Fruit fly (Drosophila melanogaster) whole organism, prepupa: ENCODE results near the gene COX6B.

Source experiments
- CG10631 ChIP-seq: fragments of 200-800 bp; sonication (Bioruptor generic); optimal IDR thresholded peaks from 2 replicates; lab custom pipeline; 2016; ENCODE audit warnings: missing biosample characterization, missing genetic modification characterization
- CG10669 ChIP-seq: fragments of 200-800 bp; sonication (Bioruptor generic); optimal IDR thresholded peaks from 3 replicates; lab custom pipeline; 2018; ENCODE audit warnings: missing biosample characterization, mild to moderate bottlenecking, missing genetic modification characterization, moderate library complexity
- CG11294 ChIP-seq: fragments of 200-800 bp; sonication (Bioruptor generic); IDR thresholded peaks from 2 replicates; pipeline ENCODE4 v1.3.6; 2022; ENCODE audit warnings: missing biosample characterization, missing genetic modification characterization
- CG11762 ChIP-seq: fragments of 200-800 bp; sonication (Bioruptor generic); optimal IDR thresholded peaks from 3 replicates; lab custom pipeline; 2016; ENCODE audit warnings: missing biosample characterization, missing genetic modification characterization; ENCODE audit not compliant: insufficient read depth
- CG11902 ChIP-seq: fragments of 200-800 bp; sonication (Bioruptor generic); optimal IDR thresholded peaks from 3 replicates; lab custom pipeline; 2016; ENCODE audit warnings: missing biosample characterization, missing genetic modification characterization
- CG15336 ChIP-seq: fragments of 200-800 bp; sonication (Bioruptor generic); IDR thresholded peaks from 2 replicates; pipeline ENCODE4 v1.3.6; 2022; ENCODE audit warnings: missing biosample characterization, missing genetic modification characterization
- CG1621 ChIP-seq: fragments of 200-800 bp; sonication (Bioruptor generic); optimal IDR thresholded peaks from 3 replicates; lab custom pipeline; 2018; ENCODE audit warnings: missing biosample characterization, mild to moderate bottlenecking, missing genetic modification characterization
- CG16779 ChIP-seq: fragments of 200-800 bp; sonication (Bioruptor generic); optimal IDR thresholded peaks from 3 replicates; lab custom pipeline; 2017; ENCODE audit warnings: missing biosample characterization, mild to moderate bottlenecking, missing genetic modification characterization
- CG3032 ChIP-seq: fragments of 200-800 bp; optimal IDR thresholded peaks from 2 replicates; lab custom pipeline; 2019; ENCODE audit warnings: missing biosample characterization, mild to moderate bottlenecking, missing genetic modification characterization, moderate library complexity
- CG32006 ChIP-seq: fragments of 200-800 bp; sonication (Bioruptor generic); optimal IDR thresholded peaks from 3 replicates; lab custom pipeline; 2017; ENCODE audit warnings: missing biosample characterization, mild to moderate bottlenecking, missing genetic modification characterization
- CG3919 ChIP-seq: fragments of 200-800 bp; sonication (Bioruptor generic); optimal IDR thresholded peaks from 3 replicates; lab custom pipeline; 2016; ENCODE audit warnings: missing biosample characterization, missing genetic modification characterization
- CG4318 ChIP-seq: fragments of 200-800 bp; sonication (Bioruptor generic); optimal IDR thresholded peaks from 3 replicates; lab custom pipeline; 2017; ENCODE audit warnings: missing biosample characterization, mild to moderate bottlenecking, missing genetic modification characterization
- CG6163 ChIP-seq: fragments of 200-800 bp; sonication (Bioruptor generic); IDR thresholded peaks from 3 replicates; pipeline ENCODE4 v1.3.6; 2022; ENCODE audit warnings: missing biosample characterization, missing genetic modification characterization
- CG6276 ChIP-seq: fragments of 200-800 bp; sonication (Bioruptor generic); optimal IDR thresholded peaks from 2 replicates; lab custom pipeline; 2017; ENCODE audit warnings: missing biosample characterization, mild to moderate bottlenecking, missing genetic modification characterization
- CG6792 ChIP-seq: fragments of 200-800 bp; sonication (Bioruptor generic); optimal IDR thresholded peaks from 3 replicates; lab custom pipeline; 2016; ENCODE audit warnings: missing biosample characterization, missing genetic modification characterization
- CG6808 ChIP-seq: fragments of 200-800 bp; sonication (Bioruptor generic); optimal IDR thresholded peaks from 3 replicates; lab custom pipeline; 2017; ENCODE audit warnings: missing biosample characterization, missing genetic modification characterization, mild to moderate bottlenecking, moderate library complexity, missing genetic modification reagents
- CG6854 ChIP-seq: fragments of 200-800 bp; sonication (Bioruptor generic); optimal IDR thresholded peaks from 2 replicates; lab custom pipeline; 2017; ENCODE audit warnings: missing biosample characterization, mild to moderate bottlenecking, missing genetic modification characterization
- CG7368 ChIP-seq: fragments of 200-800 bp; sonication (Bioruptor generic); optimal IDR thresholded peaks from 3 replicates; lab custom pipeline; 2016; ENCODE audit warnings: missing biosample characterization, missing genetic modification characterization
- CG8632 ChIP-seq: fragments of 200-800 bp; sonication (Bioruptor generic); optimal IDR thresholded peaks from 3 replicates; lab custom pipeline; 2016; ENCODE audit warnings: missing biosample characterization, missing genetic modification characterization
- CG9139 ChIP-seq: fragments of 200-800 bp; sonication (Bioruptor generic); optimal IDR thresholded peaks from 3 replicates; lab custom pipeline; 2017; ENCODE audit warnings: missing biosample characterization, mild to moderate bottlenecking, missing genetic modification characterization
- Eip75B ChIP-seq: fragments of 200-800 bp; sonication (Bioruptor generic); optimal IDR thresholded peaks from 3 replicates; lab custom pipeline; 2016; ENCODE audit warnings: missing biosample characterization, missing genetic modification characterization
- Eip78C ChIP-seq: fragments of 200-800 bp; sonication (Bioruptor generic); peaks from one replicate; lab custom pipeline; 2016; ENCODE audit warnings: missing biosample characterization, missing genetic modification characterization
- Eip93F ChIP-seq: fragments of 200-800 bp; sonication (Bioruptor generic); optimal IDR thresholded peaks from 2 replicates; lab custom pipeline; 2016; ENCODE audit warnings: missing biosample characterization, mild to moderate bottlenecking, missing genetic modification characterization
- Ets21C ChIP-seq: fragments of 200-800 bp; sonication (Bioruptor generic); optimal IDR thresholded peaks from 3 replicates; lab custom pipeline; 2016; ENCODE audit warnings: missing biosample characterization, missing genetic modification characterization
- Ets96B ChIP-seq: fragments of 200-800 bp; optimal IDR thresholded peaks from 2 replicates; lab custom pipeline; 2019; ENCODE audit warnings: missing biosample characterization, mild to moderate bottlenecking, missing genetic modification characterization, moderate library complexity
- Hr39 ChIP-seq: fragments of 200-800 bp; sonication (Bioruptor generic); optimal IDR thresholded peaks from 2 replicates; lab custom pipeline; 2016; ENCODE audit warnings: missing biosample characterization, missing genetic modification characterization
- OdsH ChIP-seq: fragments of 200-800 bp; sonication (Bioruptor generic); optimal IDR thresholded peaks from 3 replicates; lab custom pipeline; 2016; ENCODE audit warnings: missing biosample characterization, missing genetic modification characterization
- Smox ChIP-seq: fragments of 200-800 bp; sonication (Bioruptor generic); optimal IDR thresholded peaks from 3 replicates; lab custom pipeline; 2016; ENCODE audit warnings: missing biosample characterization, missing genetic modification characterization
- Sox14 ChIP-seq: fragments of 200-800 bp; sonication (Bioruptor generic); optimal IDR thresholded peaks from 3 replicates; lab custom pipeline; 2016; ENCODE audit warnings: missing biosample characterization, missing genetic modification characterization
- Sox15 ChIP-seq: fragments of 200-800 bp; sonication (Bioruptor generic); optimal IDR thresholded peaks from 3 replicates; lab custom pipeline; 2016; ENCODE audit warnings: missing biosample characterization, missing genetic modification characterization
- achi ChIP-seq: fragments of 200-800 bp; sonication (Bioruptor generic); optimal IDR thresholded peaks from 3 replicates; lab custom pipeline; 2016; ENCODE audit warnings: missing biosample characterization, missing genetic modification characterization
- cyc ChIP-seq: fragments of 200-800 bp; sonication (Bioruptor generic); optimal IDR thresholded peaks from 3 replicates; lab custom pipeline; 2016; ENCODE audit warnings: missing biosample characterization, missing genetic modification characterization
- dac ChIP-seq: fragments of 200-800 bp; sonication (Bioruptor generic); optimal IDR thresholded peaks from 2 replicates; lab custom pipeline; 2017; ENCODE audit warnings: missing biosample characterization, mild to moderate bottlenecking, missing genetic modification characterization
- eg ChIP-seq: fragments of 200-800 bp; sonication (Bioruptor generic); IDR thresholded peaks from 3 replicates; pipeline ENCODE4 v1.3.6; 2022; ENCODE audit warnings: missing biosample characterization, missing genetic modification characterization
- esn ChIP-seq: fragments of 200-800 bp; sonication (Bioruptor generic); optimal IDR thresholded peaks from 2 replicates; lab custom pipeline; 2016; ENCODE audit warnings: missing biosample characterization, mild to moderate bottlenecking, missing genetic modification characterization, moderate library complexity
- pdm3 ChIP-seq: fragments of 200-800 bp; sonication (Bioruptor generic); optimal IDR thresholded peaks from 3 replicates; lab custom pipeline; 2016; ENCODE audit warnings: missing biosample characterization, missing genetic modification characterization
- ss ChIP-seq, 2 experiments: fragments of 200-800 bp; sonication (Bioruptor generic); optimal IDR thresholded peaks; 2 replicates in 1 of 2; 3 replicates in 1 of 2; lab custom pipeline; 2017 to 2018; ENCODE audit warnings: mild to moderate bottlenecking in 2 of 2, missing biosample characterization in 2 of 2, missing genetic modification characterization in 2 of 2, moderate library complexity in 1 of 2
- topi ChIP-seq: fragments of 200-800 bp; sonication (Bioruptor generic); optimal IDR thresholded peaks from 3 replicates; lab custom pipeline; 2016; ENCODE audit warnings: missing biosample characterization, missing genetic modification characterization

Gene COX6B

dm6 chrX:19701611-19702010 lies 42.5 kb downstream of the COX6B start, which contains the start of gene Tcs4:
TSS of gene Tcs4 (minus strand) at chrX:19701755.
- no peak for TF ChIP-seq CG32006
- TF ChIP-seq CG10631: no peak
- no peak for TF ChIP-seq CG6792 (GFP tag; lab: Kevin White, UChicago)
- TF ChIP-seq CG3919: no peak
- TF ChIP-seq CG8632 (GFP tag; lab: Kevin White, UChicago): no peak
- no peak for TF ChIP-seq CG9139 (GFP tag; lab: Kevin White, UChicago)
- no peak for TF ChIP-seq CG11902 (GFP tag; lab: Kevin White, UChicago)
- TF ChIP-seq Hr39 (GFP tag; lab: Kevin White, UChicago): no peak
- TF ChIP-seq CG6854 (GFP tag; lab: Kevin White, UChicago): no peak
- no peak for TF ChIP-seq cyc (GFP tag; lab: Kevin White, UChicago)
- TF ChIP-seq Eip93F: no peak
- TF ChIP-seq CG11294 (GFP tag; lab: Robert Waterston, UW): no peak
- no peak for TF ChIP-seq CG10669
- TF ChIP-seq CG1621 (tag; lab: Kevin White, UChicago): no peak
- no peak for TF ChIP-seq topi (GFP tag; lab: Kevin White, UChicago)
- no peak for TF ChIP-seq CG6808 (GFP tag; lab: Kevin White, UChicago)
- no peak for TF ChIP-seq OdsH
- TF ChIP-seq CG4318: no peak
- TF ChIP-seq CG11762: no peak
- TF ChIP-seq CG7368 (GFP tag; lab: Kevin White, UChicago): no peak
- TF ChIP-seq CG16779 (tag; lab: Kevin White, UChicago): no peak
- TF ChIP-seq Ets96B (tag; lab: Kevin White, UChicago): no peak
- TF ChIP-seq Eip78C (GFP tag; lab: Kevin White, UChicago): peak; percentile 67
- no peak for TF ChIP-seq ss (GFP tag; optimal IDR thresholded peaks at IDR 0.05; lab: Kevin White, UChicago)
- TF ChIP-seq CG6276: no peak
- TF ChIP-seq achi (GFP tag; lab: Kevin White, UChicago): peak; percentile 21
- TF ChIP-seq CG3032 (tag; lab: Kevin White, UChicago): peak; percentile 20
- TF ChIP-seq CG15336 (GFP tag; lab: Robert Waterston, UW): no peak
- peak; percentile 43; the same call in 1 of the 3 replicates for TF ChIP-seq CG6163 (GFP tag; lab: Robert Waterston, UW)
- TF ChIP-seq dac: no peak
- TF ChIP-seq esn: peak; percentile 32
- TF ChIP-seq Sox15 (GFP tag; lab: Kevin White, UChicago): no peak
- TF ChIP-seq Eip75B (GFP tag; lab: Kevin White, UChicago): no peak

dm6 chrX:19697255-19697877 lies 46.8 kb downstream of the COX6B start:
- peak; percentile 21 for TF ChIP-seq esn
- no peak for TF ChIP-seq CG11902 (GFP tag; lab: Kevin White, UChicago)
- peak; percentile 63 for TF ChIP-seq CG1621 (tag; lab: Kevin White, UChicago)
- TF ChIP-seq CG6163 (GFP tag; lab: Robert Waterston, UW): 0 out of 3 replicates have a peak, but pooled peaks have one; percentile 24
- peak; percentile 60 for TF ChIP-seq Eip78C (GFP tag; lab: Kevin White, UChicago)
- no peak for TF ChIP-seq Eip75B (GFP tag; lab: Kevin White, UChicago)
- no peak for TF ChIP-seq CG32006
- no peak for TF ChIP-seq CG6808 (GFP tag; lab: Kevin White, UChicago)
- peak; percentile 48 for TF ChIP-seq Sox14 (GFP tag; lab: Kevin White, UChicago)
- peak; percentile 31 for TF ChIP-seq topi (GFP tag; lab: Kevin White, UChicago)
- TF ChIP-seq CG6854 (GFP tag; lab: Kevin White, UChicago): peak; percentile 10
- peak; percentile 30 to 55 for TF ChIP-seq ss (GFP tag; optimal IDR thresholded peaks at IDR 0.05; lab: Kevin White, UChicago)
- TF ChIP-seq eg (GFP tag; lab: Robert Waterston, UW): no peak; the same call in 2 of the 3 replicates
- TF ChIP-seq, all 60 proteins: peak for 8

- TF ChIP-seq Smox (GFP tag; lab: Kevin White, UChicago): no peak
- no peak for TF ChIP-seq CG16779 (tag; lab: Kevin White, UChicago)
- TF ChIP-seq CG6163 (GFP tag; lab: Robert Waterston, UW): 0 out of 3 replicates have a peak, but pooled peaks have one; percentile 32
- TF ChIP-seq CG1621 (tag; lab: Kevin White, UChicago): peak; percentile 35
- no peak for TF ChIP-seq Ets21C (GFP tag; lab: Kevin White, UChicago)
- TF ChIP-seq CG7368 (GFP tag; lab: Kevin White, UChicago): no peak
- TF ChIP-seq pdm3 (GFP tag; lab: Kevin White, UChicago): no peak
Measured at dm6 chrX:19696845-19697244, 47.3 kb downstream of the COX6B start, which contains the start of gene Cdc42. TSS of gene Cdc42 (plus strand) at chrX:19697091.
